Worm (Caenorhabditis elegans) whole organism, L2 larva: ENCODE data around the gene W01C8.5.

Experiments
- C34F6.9 ChIP-seq: fragments of 150-350 bp; optimal IDR thresholded peaks from 2 replicates; lab custom pipeline; 2014; ENCODE audit warnings: missing biosample characterization, missing genetic modification characterization
- F13H6.1 ChIP-seq: sonication (generic microtip); optimal IDR thresholded peaks from 2 replicates; lab custom pipeline; 2016; ENCODE audit warnings: missing genetic modification characterization, missing compliant biosample characterization
- R02D3.7 ChIP-seq: fragments of 150-350 bp; optimal IDR thresholded peaks from 2 replicates; lab custom pipeline; 2014; ENCODE audit warnings: missing biosample characterization, missing genetic modification characterization
- Y55F3AM.14 ChIP-seq: fragments of 200-800 bp; sonication (Bioruptor generic); optimal IDR thresholded peaks from 2 replicates; lab custom pipeline; 2018; ENCODE audit warnings: mild to moderate bottlenecking, missing genetic modification characterization, missing compliant biosample characterization
- ZK546.5 ChIP-seq: sonication (generic microtip); optimal IDR thresholded peaks from 2 replicates; lab custom pipeline; 2017; ENCODE audit warnings: missing biosample characterization, missing genetic modification characterization
- alr-1 ChIP-seq: fragments of 150-350 bp; optimal IDR thresholded peaks from 2 replicates; lab custom pipeline; 2014; ENCODE audit warnings: missing biosample characterization, missing genetic modification characterization
- ama-1 ChIP-seq: fragments of 150-350 bp; optimal IDR thresholded peaks from 2 replicates; lab custom pipeline; 2018; ENCODE audit warnings: inconsistent platforms
- blmp-1 ChIP-seq: sonication (generic microtip); optimal IDR thresholded peaks from 2 replicates; lab custom pipeline; 2017; ENCODE audit warnings: missing genetic modification characterization, mild to moderate bottlenecking, missing compliant biosample characterization, antibody characterized with exemption, moderate library complexity; ENCODE audit not compliant: insufficient read depth
- ceh-16 ChIP-seq: fragments of 150-350 bp; optimal IDR thresholded peaks from 2 replicates; lab custom pipeline; 2014; ENCODE audit warnings: missing biosample characterization, missing genetic modification characterization
- ceh-82 ChIP-seq: fragments of 150-350 bp; optimal IDR thresholded peaks from 2 replicates; lab custom pipeline; 2014; ENCODE audit warnings: missing biosample characterization, missing genetic modification characterization
- crh-2 ChIP-seq: sonication (generic microtip); optimal IDR thresholded peaks from 2 replicates; lab custom pipeline; 2017; ENCODE audit warnings: missing biosample characterization, missing genetic modification characterization
- dmd-4 ChIP-seq: sonication (generic microtip); optimal IDR thresholded peaks from 2 replicates; lab custom pipeline; 2017; ENCODE audit warnings: missing biosample characterization, missing genetic modification characterization
- egl-27 ChIP-seq: sonication (generic microtip); optimal IDR thresholded peaks from 3 replicates; lab custom pipeline; 2017; ENCODE audit warnings: missing biosample characterization, missing genetic modification reagents, missing genetic modification characterization
- elt-1 ChIP-seq: fragments of 150-350 bp; optimal IDR thresholded peaks from 2 replicates; lab custom pipeline; 2014; ENCODE audit warnings: missing biosample characterization, missing genetic modification characterization
- elt-3 ChIP-seq: sonication (generic microtip); optimal IDR thresholded peaks from 2 replicates; lab custom pipeline; 2017; ENCODE audit warnings: missing biosample characterization, missing genetic modification characterization
- fos-1 ChIP-seq: fragments of 150-350 bp; optimal IDR thresholded peaks from 2 replicates; lab custom pipeline; 2014; ENCODE audit warnings: missing biosample characterization, missing genetic modification characterization
- gmeb-1 ChIP-seq: fragments of 150-350 bp; optimal IDR thresholded peaks from 2 replicates; lab custom pipeline; 2014; ENCODE audit warnings: missing biosample characterization, missing genetic modification characterization
- lin-13 ChIP-seq: fragments of 150-350 bp; optimal IDR thresholded peaks from 2 replicates; lab custom pipeline; 2014; ENCODE audit warnings: missing biosample characterization, missing genetic modification reagents, missing genetic modification characterization
- lin-39 ChIP-seq: fragments of 150-350 bp; optimal IDR thresholded peaks from 2 replicates; lab custom pipeline; 2014; ENCODE audit warnings: missing biosample characterization, missing genetic modification reagents, missing genetic modification characterization
- lsy-2 ChIP-seq, 2 experiments: fragments of 150-350 bp in 1 of 2; sonication (generic microtip) in 1 of 2; optimal IDR thresholded peaks; 2 replicates each; lab custom pipeline; 2014 to 2017; ENCODE audit warnings: missing biosample characterization in 2 of 2, missing genetic modification characterization in 2 of 2
- mab-5 ChIP-seq: fragments of 150-350 bp; optimal IDR thresholded peaks from 2 replicates; lab custom pipeline; 2014; ENCODE audit warnings: missing biosample characterization, missing genetic modification characterization
- mbf-1 ChIP-seq: sonication (generic microtip); optimal IDR thresholded peaks from 2 replicates; lab custom pipeline; 2017; ENCODE audit warnings: missing biosample characterization, missing genetic modification characterization
- mdl-1 ChIP-seq, 2 experiments: fragments of 150-350 bp in 1 of 2; sonication (generic microtip) in 1 of 2; optimal IDR thresholded peaks; 2 replicates each; lab custom pipeline; 2017; ENCODE audit warnings: missing biosample characterization in 2 of 2, missing genetic modification characterization in 2 of 2
- nhr-10 ChIP-seq: sonication (generic microtip); optimal IDR thresholded peaks from 2 replicates; lab custom pipeline; 2017; ENCODE audit warnings: missing biosample characterization, missing genetic modification characterization
- nhr-11 ChIP-seq: fragments of 150-350 bp; optimal IDR thresholded peaks from 2 replicates; lab custom pipeline; 2014; ENCODE audit warnings: missing biosample characterization, missing genetic modification characterization
- nhr-12 ChIP-seq: fragments of 150-350 bp; optimal IDR thresholded peaks from 2 replicates; lab custom pipeline; 2014; ENCODE audit warnings: missing biosample characterization, missing genetic modification characterization
- nhr-129 ChIP-seq: fragments of 150-350 bp; optimal IDR thresholded peaks from 2 replicates; lab custom pipeline; 2014; ENCODE audit warnings: missing biosample characterization, missing genetic modification characterization
- nhr-21 ChIP-seq: fragments of 150-350 bp; optimal IDR thresholded peaks from 2 replicates; lab custom pipeline; 2014; ENCODE audit warnings: missing biosample characterization, missing genetic modification characterization
- nhr-237 ChIP-seq: fragments of 150-350 bp; optimal IDR thresholded peaks from 2 replicates; lab custom pipeline; 2014; ENCODE audit warnings: missing biosample characterization, missing genetic modification characterization
- nhr-25 ChIP-seq: fragments of 150-350 bp; sonication (generic microtip); optimal IDR thresholded peaks from 3 replicates; lab custom pipeline; 2014; ENCODE audit warnings: missing biosample characterization, missing genetic modification characterization
- nhr-6 ChIP-seq: fragments of 150-350 bp; optimal IDR thresholded peaks from 2 replicates; lab custom pipeline; 2014; ENCODE audit warnings: missing biosample characterization, missing genetic modification characterization
- nhr-77 ChIP-seq: fragments of 150-350 bp; optimal IDR thresholded peaks from 2 replicates; lab custom pipeline; 2014; ENCODE audit warnings: missing biosample characterization, missing genetic modification characterization
- peb-1 ChIP-seq: fragments of 150-350 bp; optimal IDR thresholded peaks from 2 replicates; lab custom pipeline; 2014; ENCODE audit warnings: missing biosample characterization, missing genetic modification characterization
- sem-4 ChIP-seq: fragments of 150-350 bp; optimal IDR thresholded peaks from 2 replicates; lab custom pipeline; 2014; ENCODE audit warnings: missing biosample characterization, missing genetic modification reagents, missing genetic modification characterization
- skn-1 ChIP-seq: sonication (generic microtip); optimal IDR thresholded peaks from 2 replicates; lab custom pipeline; 2017; ENCODE audit warnings: missing biosample characterization, missing genetic modification characterization
- sma-3 ChIP-seq: sonication (generic microtip); optimal IDR thresholded peaks from 2 replicates; lab custom pipeline; 2016; ENCODE audit warnings: missing genetic modification reagents, missing genetic modification characterization, missing compliant biosample characterization
- snpc-4 ChIP-seq: fragments of 150-350 bp; optimal IDR thresholded peaks from 2 replicates; lab custom pipeline; 2014; ENCODE audit warnings: missing biosample characterization, missing genetic modification characterization
- unc-39 ChIP-seq: fragments of 150-350 bp; optimal IDR thresholded peaks from 2 replicates; lab custom pipeline; 2014; ENCODE audit warnings: missing biosample characterization, missing genetic modification characterization
- zag-1 ChIP-seq: fragments of 150-350 bp; optimal IDR thresholded peaks from 2 replicates; lab custom pipeline; 2014; ENCODE audit warnings: missing biosample characterization, missing genetic modification characterization
- ztf-1 ChIP-seq: fragments of 200-800 bp; sonication (Bioruptor generic); conservative IDR thresholded peaks from 2 replicates; pipeline ENCODE4 v1.3.6; 2022; ENCODE audit warnings: missing genetic modification characterization, missing compliant biosample characterization
- ztf-11 ChIP-seq: sonication (generic microtip); optimal IDR thresholded peaks from 2 replicates; lab custom pipeline; 2017; ENCODE audit warnings: missing biosample characterization, missing genetic modification characterization
- ztf-4 ChIP-seq: fragments of 150-350 bp; optimal IDR thresholded peaks from 2 replicates; lab custom pipeline; 2014; ENCODE audit warnings: missing biosample characterization, missing genetic modification characterization

W01C8.5 gene

ce11 chrX:5697208-5697607, at the start of gene W01C8.5:
Gene W01C8.5, minus strand, starts transcription at chrX:5697308.
- TF ChIP-seq lin-13 (GFP tag; lab: Kevin White, UChicago) (no peak), ztf-4 (no peak), alr-1 (tag; lab: Kevin White, UChicago) (no peak), nhr-21 (tag; lab: Kevin White, UChicago) (no peak), nhr-12 (no peak), ceh-82 (tag; lab: Kevin White, UChicago) (no peak), nhr-237 (tag; lab: Kevin White, UChicago) (no peak), nhr-11 (tag; lab: Kevin White, UChicago) (no peak), ztf-1 (GFP tag; lab: Robert Waterston, UW) (no peak), dmd-4 (tag; lab: Kevin White, UChicago) (no peak), F13H6.1 (no peak), zag-1 (tag; lab: Kevin White, UChicago) (no peak), lsy-2 (tag; optimal IDR thresholded peaks at IDR 0.05; lab: Kevin White, UChicago) (no peak), crh-2 (no peak), mbf-1 (no peak), blmp-1 (tag; lab: Kevin White, UChicago) (no peak), peb-1 (no peak), ZK546.5 (tag; lab: Kevin White, UChicago) (no peak), mdl-1 (tag; optimal IDR thresholded peaks at IDR 0.05; lab: Kevin White, UChicago) (no peak)

- TF ChIP-seq mab-5 (peak; percentile 4), ztf-11 (tag; lab: Kevin White, UChicago) (no peak), zag-1 (tag; lab: Kevin White, UChicago) (no peak), lin-13 (GFP tag; lab: Kevin White, UChicago) (no peak), Y55F3AM.14 (no peak), ceh-16 (tag; lab: Kevin White, UChicago) (no peak), C34F6.9 (no peak)
These were observed 49.6 kb upstream of the W01C8.5 start for ce11 chrX:5746665-5747064.

ce11 chrX:5743209-5743608, 46.1 kb upstream of the W01C8.5 start, which contains the start of gene gnrr-4:
Gene gnrr-4, minus strand, starts transcription at chrX:5743309.
- TF ChIP-seq nhr-6 (tag; lab: Kevin White, UChicago) (no peak), dmd-4 (tag; lab: Kevin White, UChicago) (no peak), elt-1 (tag; lab: Kevin White, UChicago) (no peak), mdl-1 (tag; optimal IDR thresholded peaks at IDR 0.05; lab: Kevin White, UChicago) (no peak), lin-13 (GFP tag; lab: Kevin White, UChicago) (no peak), gmeb-1 (tag; lab: Kevin White, UChicago) (no peak), lin-39 (tag; lab: Kevin White, UChicago) (no peak), nhr-77 (tag; lab: Kevin White, UChicago) (no peak), unc-39 (no peak), ceh-82 (tag; lab: Kevin White, UChicago) (no peak), nhr-25 (tag; lab: Kevin White, UChicago) (no peak), peb-1 (no peak)

- TF ChIP-seq nhr-237 (tag; lab: Kevin White, UChicago) (no peak), F13H6.1 (no peak), nhr-21 (tag; lab: Kevin White, UChicago) (no peak)
- TF ChIP-seq, all 48 proteins: peak for 0
These were observed 36.7 kb upstream of the W01C8.5 start, which contains the start of gene rgs-6 for ce11 chrX:5733728-5734252. Gene rgs-6, minus strand, starts transcription at chrX:5733778.

ce11 chrX:5728956-5729467, 31.9 kb upstream of the W01C8.5 start:
- TF ChIP-seq skn-1 (no peak), nhr-11 (tag; lab: Kevin White, UChicago) (no peak), nhr-237 (tag; lab: Kevin White, UChicago) (no peak), ztf-11 (tag; lab: Kevin White, UChicago) (no peak), sma-3 (GFP tag; lab: Kevin White, UChicago) (no peak), nhr-10 (tag; lab: Kevin White, UChicago) (no peak), elt-3 (tag; lab: Kevin White, UChicago) (no peak), ztf-1 (GFP tag; lab: Robert Waterston, UW) (no peak), nhr-25 (tag; lab: Kevin White, UChicago) (no peak), ztf-4 (no peak), snpc-4 (no peak), F13H6.1 (peak; percentile 87), nhr-21 (tag; lab: Kevin White, UChicago) (no peak), peb-1 (no peak), egl-27 (peak; percentile 41), ceh-82 (tag; lab: Kevin White, UChicago) (peak; percentile 24), dmd-4 (tag; lab: Kevin White, UChicago) (no peak), sem-4 (tag; lab: Kevin White, UChicago) (peak; percentile 22), crh-2 (peak; percentile 83), ZK546.5 (tag; lab: Kevin White, UChicago) (no peak), lin-13 (GFP tag; lab: Kevin White, UChicago) (peak; percentile 25), R02D3.7 (tag; lab: Kevin White, UChicago) (no peak), blmp-1 (tag; lab: Kevin White, UChicago) (no peak), zag-1 (tag; lab: Kevin White, UChicago) (peak; percentile 74), lin-39 (tag; lab: Kevin White, UChicago) (no peak), nhr-129 (tag; lab: Kevin White, UChicago) (peak; percentile 85), C34F6.9 (peak; percentile 77), unc-39 (peak; percentile 87), ama-1 (no peak), fos-1 (tag; lab: Kevin White, UChicago) (peak; percentile 20), lsy-2 (tag; optimal IDR thresholded peaks at IDR 0.05; lab: Kevin White, UChicago) (peak; percentile 22 to 66), nhr-12 (no peak)
